Worm (Caenorhabditis elegans): ENCODE data around the gene pha-2.

The pha-2 gene

ce11 chrX:621688-622087 lies 15.1 kb downstream of the pha-2 start:
- TF ChIP-seq unc-62 (GFP tag; optimal IDR thresholded peaks at IDR 0.05), result no peak

ce11 chrX:621190-621589 lies 15.6 kb downstream of the pha-2 start, which contains the start of gene unc-96:
unc-96 (minus strand) TSS chrX:621290.
- no peak for TF ChIP-seq unc-62 (GFP tag; optimal IDR thresholded peaks at IDR 0.05)

DNA sequence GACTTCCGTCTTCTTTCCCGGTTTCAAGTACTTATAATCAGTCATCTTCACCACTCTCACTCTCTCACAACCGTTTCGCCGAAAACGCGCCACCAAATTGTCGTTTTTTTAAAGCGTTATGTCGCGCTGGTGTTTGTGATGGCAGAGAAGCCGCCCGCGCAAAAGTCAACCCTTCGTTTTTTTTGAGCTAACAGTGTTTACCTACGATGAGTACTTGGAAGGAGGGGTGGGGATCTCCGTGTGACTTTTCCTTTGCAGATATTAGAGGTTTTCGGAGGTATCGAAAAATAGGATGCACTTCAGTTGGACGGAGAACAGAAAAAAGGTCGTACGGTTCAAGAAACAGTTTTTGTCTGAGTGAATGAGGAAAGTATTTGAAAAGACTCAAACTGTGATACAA lies 19.1 kb downstream of the pha-2 start:
- TF ChIP-seq unc-62 (GFP tag; optimal IDR thresholded peaks at IDR 0.05), result no peak

ce11 chrX:612783-613182 lies 24.0 kb downstream of the pha-2 start:
- no peak for TF ChIP-seq unc-62 (GFP tag; optimal IDR thresholded peaks at IDR 0.05)

DNA sequence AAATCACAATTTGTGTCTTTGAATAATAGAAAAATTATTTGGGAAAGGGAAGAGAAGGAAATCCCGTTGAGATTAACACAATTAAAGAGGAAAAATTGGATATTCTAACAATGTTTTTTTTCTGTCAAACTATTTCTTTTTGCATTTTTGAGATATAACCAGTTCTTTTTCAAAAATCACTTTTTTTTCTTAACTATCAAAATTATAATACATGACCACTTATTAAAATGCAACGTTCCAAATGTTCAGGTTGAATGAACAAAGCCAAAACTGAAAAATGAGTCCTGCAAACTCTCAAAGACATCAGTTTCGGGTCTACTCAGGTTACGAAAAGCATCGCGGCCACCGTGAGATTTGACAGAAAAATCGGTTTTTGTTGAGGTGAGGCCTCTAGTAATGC lies 27.2 kb downstream of the pha-2 start:
- TF ChIP-seq unc-62 (GFP tag; optimal IDR thresholded peaks at IDR 0.05), result no peak

DNA sequence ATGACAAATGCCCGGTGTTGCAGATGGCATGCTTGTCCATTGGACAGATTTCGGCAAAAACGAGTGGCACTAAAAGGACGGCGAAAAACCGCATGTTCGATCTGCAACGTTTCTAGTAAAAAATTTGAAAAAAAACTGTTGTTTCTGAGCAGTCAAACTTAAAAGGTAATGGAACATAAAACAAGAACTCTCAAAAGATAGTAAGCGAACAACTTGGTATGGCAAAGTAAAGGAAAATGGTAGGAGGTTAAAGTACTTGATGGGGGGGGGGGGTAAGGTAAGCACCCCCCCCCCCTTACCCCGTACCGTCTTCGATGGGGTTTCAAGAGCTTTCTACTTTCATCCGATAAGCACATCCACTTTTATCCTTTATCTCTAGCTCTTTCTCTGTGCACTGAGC lies 28.4 kb downstream of the pha-2 start, which contains the start of gene F13C5.5:
Gene F13C5.5 (minus strand): TSS at position 101 of the 400 bp plus-strand sequence.
- no peak for TF ChIP-seq unc-62 (GFP tag; optimal IDR thresholded peaks at IDR 0.05)

DNA sequence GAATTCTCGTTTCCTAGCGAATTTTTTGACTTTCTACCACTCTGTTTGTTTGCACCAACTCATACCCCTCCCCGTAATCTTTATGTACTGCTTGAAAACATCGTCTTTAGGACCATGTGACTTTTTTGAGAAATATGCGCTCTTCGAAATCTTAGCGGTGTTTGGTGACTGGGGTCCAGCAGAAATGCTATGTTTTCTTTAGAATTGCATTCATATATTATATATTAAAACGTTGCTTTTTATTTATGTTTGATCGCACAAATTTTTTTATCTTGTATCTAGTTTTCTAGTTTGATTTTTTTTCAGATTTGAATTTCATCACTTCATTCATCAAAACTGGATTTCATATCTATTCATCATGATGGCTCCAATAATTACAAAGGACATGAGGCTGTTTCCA lies 34.9 kb downstream of the pha-2 start, which contains the start of gene F13C5.1:
Gene F13C5.1 (plus strand): TSS at position 301 of the 400 bp plus-strand sequence.
- no peak for TF ChIP-seq unc-62 (GFP tag; optimal IDR thresholded peaks at IDR 0.05)

DNA sequence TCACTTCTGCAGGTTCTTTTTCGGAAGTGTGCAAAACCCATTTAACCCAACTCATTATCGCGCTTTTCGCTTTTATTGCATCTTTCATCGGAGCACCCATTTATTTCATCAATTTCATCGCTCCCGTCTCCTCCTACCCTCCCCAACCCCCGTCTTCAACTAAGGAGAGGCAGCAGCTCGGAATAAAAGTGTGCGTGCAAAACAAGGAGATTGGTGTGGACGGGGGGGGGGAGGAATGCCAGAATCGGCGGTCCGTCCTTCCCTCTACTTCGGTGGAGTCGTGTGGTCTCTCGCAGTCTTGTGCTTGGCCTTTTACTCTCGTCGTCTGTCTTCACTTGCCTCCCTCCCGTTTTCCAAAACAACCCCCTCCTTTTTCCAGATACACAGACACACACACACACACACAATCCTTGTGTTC lies 35.4 kb downstream of the pha-2 start:
- TF ChIP-seq unc-62 (GFP tag; optimal IDR thresholded peaks at IDR 0.05), result no peak

ce11 chrX:600671-601070 lies 36.1 kb downstream of the pha-2 start:
- no peak for TF ChIP-seq unc-62 (GFP tag; optimal IDR thresholded peaks at IDR 0.05)

DNA sequence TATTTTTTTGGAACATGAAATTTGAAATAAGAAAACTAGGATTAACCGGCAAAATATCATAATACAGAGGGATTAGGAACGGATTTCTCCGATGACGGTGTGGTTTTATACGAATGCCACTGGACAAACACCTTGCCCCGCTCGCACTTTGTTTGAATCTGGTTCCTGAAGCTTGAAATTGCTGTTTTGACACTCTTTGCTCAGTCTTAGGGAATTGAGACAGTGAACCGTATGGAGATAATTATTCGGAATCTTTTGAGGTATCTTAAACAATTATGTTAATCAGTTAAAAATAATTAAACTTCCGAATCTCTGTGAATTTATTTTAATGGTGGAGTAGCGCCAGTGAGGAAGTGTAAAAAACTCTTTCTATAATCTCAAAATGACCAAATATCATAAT lies 37.3 kb downstream of the pha-2 start, which contains the start of gene F13C5.3:
Gene F13C5.3 (minus strand): TSS at position 101 of the 400 bp plus-strand sequence.
- no peak for TF ChIP-seq unc-62 (GFP tag; optimal IDR thresholded peaks at IDR 0.05)

- no peak for TF ChIP-seq unc-62 (GFP tag; optimal IDR thresholded peaks at IDR 0.05)
Observed at ce11 chrX:593910-594447, 42.8 kb downstream of the pha-2 start, which contains the start of gene F13C5.2. F13C5.2 (plus strand) TSS chrX:593960.

DNA sequence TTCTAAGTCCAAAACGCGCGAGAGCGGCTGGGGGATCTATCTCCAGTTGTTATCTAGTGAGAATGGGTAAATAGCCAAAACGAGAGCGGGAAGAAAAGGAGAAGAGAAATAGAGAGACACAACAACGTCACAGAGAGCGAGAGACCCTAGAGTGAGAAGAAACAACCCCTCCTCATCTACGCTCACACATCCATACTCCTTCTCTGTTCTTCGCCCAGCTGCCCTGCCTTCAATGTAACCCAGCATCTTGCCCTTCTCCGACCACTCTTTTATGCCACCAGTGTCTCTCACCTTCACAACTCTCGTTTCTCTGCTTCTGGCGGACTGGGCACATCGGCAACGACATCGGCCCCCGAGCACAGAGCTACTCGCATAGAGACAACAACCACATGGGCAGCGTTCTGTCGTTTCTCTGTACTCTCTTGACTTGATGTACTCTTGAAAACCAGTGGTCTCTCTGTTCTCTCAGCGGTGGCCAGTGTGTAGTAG lies 43.5 kb downstream of the pha-2 start:
- TF ChIP-seq unc-62 (GFP tag; optimal IDR thresholded peaks at IDR 0.05), result no peak

- no peak for TF ChIP-seq unc-62 (GFP tag; optimal IDR thresholded peaks at IDR 0.05)
Observed at ce11 chrX:591056-591455, 45.7 kb downstream of the pha-2 start.

ce11 chrX:587798-588197 lies 49.0 kb downstream of the pha-2 start, which contains the start of gene mrp-1:
mrp-1 (minus strand) TSS chrX:587898.
- TF ChIP-seq unc-62 (GFP tag; optimal IDR thresholded peaks at IDR 0.05), result no peak

DNA sequence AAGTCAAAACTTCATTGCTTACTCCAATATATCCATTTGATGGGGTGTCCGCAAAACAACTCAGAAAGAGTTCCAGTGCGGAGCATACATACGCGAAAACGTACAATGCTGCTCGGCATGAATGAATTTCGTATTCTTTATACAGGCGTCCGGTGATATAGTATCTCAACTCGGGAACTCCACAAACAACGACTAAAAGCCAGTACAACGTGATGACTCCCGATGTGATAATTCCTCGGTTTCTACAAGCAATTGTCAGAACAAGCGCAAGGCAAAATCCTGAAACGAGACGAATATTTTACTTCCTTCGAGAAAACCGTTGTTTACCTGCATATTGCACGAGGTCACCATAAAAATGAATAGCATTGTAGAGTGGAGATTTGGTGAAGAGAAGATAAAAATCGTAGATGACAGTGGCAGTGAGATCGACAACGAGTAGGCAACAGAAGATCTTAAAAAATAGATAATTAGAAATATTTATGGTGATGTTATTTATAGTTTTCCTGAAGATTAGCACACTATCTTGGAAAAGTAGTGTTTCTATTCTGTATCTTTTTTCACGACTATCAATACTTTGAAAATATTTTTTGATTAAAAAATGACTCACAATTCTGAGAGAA lies 51.1 kb downstream of the pha-2 start:
- TF ChIP-seq unc-62 (GFP tag; optimal IDR thresholded peaks at IDR 0.05), result no peak
